Worm (Caenorhabditis elegans): ENCODE measurements around the gene D1054.10.

Gene D1054.10

DNA sequence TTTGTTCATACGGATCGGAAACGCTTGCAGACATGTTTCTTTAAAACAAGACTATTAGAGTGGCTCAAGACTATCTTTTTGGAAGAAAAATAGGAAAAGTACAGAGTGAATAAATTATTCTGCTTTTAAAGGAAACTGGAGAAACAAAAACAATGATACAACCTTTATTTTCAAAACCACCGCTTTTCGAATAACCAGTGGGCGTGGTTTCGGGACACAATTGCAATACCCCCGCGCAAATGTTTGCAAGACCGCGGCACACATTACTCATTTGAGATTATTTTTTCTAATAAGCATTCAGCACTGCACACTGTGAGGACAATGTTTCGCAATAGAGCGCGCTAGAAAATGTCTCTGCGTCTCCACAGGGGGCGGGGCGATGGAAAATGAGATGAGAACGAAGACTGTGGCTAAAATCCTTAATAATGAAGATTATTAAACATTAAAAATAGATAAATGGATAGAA lies 15.2 kb upstream of the D1054.10 start, which contains the start of gene plrg-1:
Gene plrg-1, minus strand, starts transcription at position 51 of the 466 bp plus-strand sequence.
- TF ChIP-seq nhr-102 (tag; optimal IDR thresholded peaks at IDR 0.05), result peak; percentile 85
- TF ChIP-seq zip-2 (tag; optimal IDR thresholded peaks at IDR 0.05), result peak; percentile 12
- TF ChIP-seq Y5F2A.4 (GFP tag; optimal IDR thresholded peaks at IDR 0.05), result no peak
- TF ChIP-seq dpl-1 (GFP tag; optimal IDR thresholded peaks at IDR 0.05), result peak; percentile 82
- peak; percentile 80 for TF ChIP-seq Y48G9A.11 (GFP tag; IDR thresholded peaks at IDR 0.05)
- TF ChIP-seq dmd-9 (GFP tag; IDR thresholded peaks at IDR 0.05), result peak; percentile 47; the same call in 1 of the 2 replicates
- TF ChIP-seq saeg-2 (GFP tag; IDR thresholded peaks at IDR 0.05), result peak; percentile 72; the same call in 1 of the 2 replicates
- peak; percentile 71; the same call in 1 of the 2 replicates for TF ChIP-seq nhr-42 (GFP tag; IDR thresholded peaks at IDR 0.05)
- no peak for TF ChIP-seq ceh-32 (tag; optimal IDR thresholded peaks at IDR 0.05; ENCODE audit: poor library complexity)
- no peak for TF ChIP-seq attf-4 (tag; optimal IDR thresholded peaks at IDR 0.05)
- peak in 1 of 2 experiments; percentile 80 for TF ChIP-seq hif-1 (tag; optimal IDR thresholded peaks at IDR 0.05)
- TF ChIP-seq nhr-41 (GFP tag; IDR thresholded peaks at IDR 0.05), result peak; percentile 29; the same call in 1 of the 2 replicates
- TF ChIP-seq nhr-48 (tag; optimal IDR thresholded peaks at IDR 0.05), result peak; percentile 78
- no peak for TF ChIP-seq ZK337.2 (GFP tag; IDR thresholded peaks at IDR 0.05)
- no peak for TF ChIP-seq D1046.2 (GFP tag; IDR thresholded peaks at IDR 0.05)
- TF ChIP-seq nhr-10 (tag; optimal IDR thresholded peaks at IDR 0.05), result no peak
- TF ChIP-seq ceh-28 (tag; optimal IDR thresholded peaks at IDR 0.05), result no peak
- peak; percentile 93 for TF ChIP-seq mxl-3 (GFP tag; optimal IDR thresholded peaks at IDR 0.05)
- no peak for TF ChIP-seq Y105C5A.15 (GFP tag; IDR thresholded peaks at IDR 0.05)
- TF ChIP-seq zfp-3 (GFP tag; conservative IDR thresholded peaks at IDR 0.05), result peak; percentile 81
- no peak for TF ChIP-seq nhr-237 (tag; optimal IDR thresholded peaks at IDR 0.05)
- TF ChIP-seq zag-1 (tag; optimal IDR thresholded peaks at IDR 0.05), result no peak
- TF ChIP-seq nhr-111 (GFP tag; optimal IDR thresholded peaks at IDR 0.05), result no peak
- TF ChIP-seq lin-13 (GFP tag; optimal IDR thresholded peaks at IDR 0.05), result peak; percentile 85
- no peak for TF ChIP-seq set-16 (GFP tag; IDR thresholded peaks at IDR 0.05)
- TF ChIP-seq daf-16 (GFP tag; optimal IDR thresholded peaks at IDR 0.05), result peak; percentile 70 to 73
- TF ChIP-seq daf-16 (tag; optimal IDR thresholded peaks at IDR 0.05), result peak; percentile 59
- no peak for TF ChIP-seq daf-8 (GFP tag; IDR thresholded peaks at IDR 0.05)
- 0 out of 2 replicates have a peak, but pooled peaks have one; percentile 50 for TF ChIP-seq mxl-2 (GFP tag; conservative IDR thresholded peaks at IDR 0.05)
- no peak for TF ChIP-seq ama-1 (optimal IDR thresholded peaks at IDR 0.05)
- no peak for TF ChIP-seq snpc-4 (tag; optimal IDR thresholded peaks at IDR 0.05)
- TF ChIP-seq nhr-76 (tag; optimal IDR thresholded peaks at IDR 0.05), result no peak
- no peak for TF ChIP-seq mdt-29 (GFP tag; IDR thresholded peaks at IDR 0.05)
- TF ChIP-seq nhr-6 (tag; optimal IDR thresholded peaks at IDR 0.05), result peak; percentile 87
- no peak for TF ChIP-seq lin-39 (tag; optimal IDR thresholded peaks at IDR 0.05)
- peak; percentile 63; the same call in 1 of the 2 replicates for TF ChIP-seq zip-11 (GFP tag; IDR thresholded peaks at IDR 0.05)
- TF ChIP-seq R02D3.7 (tag; optimal IDR thresholded peaks at IDR 0.05), result no peak
- peak; percentile 84 for TF ChIP-seq spr-1 (tag; optimal IDR thresholded peaks at IDR 0.05)
- peak; percentile 50 for TF ChIP-seq fkh-10 (GFP tag; optimal IDR thresholded peaks at IDR 0.05)
- peak; percentile 50 to 89 for TF ChIP-seq lsy-2 (tag; optimal IDR thresholded peaks at IDR 0.05)
- TF ChIP-seq mep-1 (tag; optimal IDR thresholded peaks at IDR 0.05), result peak; percentile 93
- peak; percentile 91 for TF ChIP-seq arid-1 (GFP tag; conservative IDR thresholded peaks at IDR 0.05)
- TF ChIP-seq rbr-2 (tag; optimal IDR thresholded peaks at IDR 0.05), result peak; percentile 85
- peak; percentile 62 for TF ChIP-seq F37D6.2 (tag; optimal IDR thresholded peaks at IDR 0.05)
- TF ChIP-seq egl-27 (tag; optimal IDR thresholded peaks at IDR 0.05), result no peak
- TF ChIP-seq ctbp-1 (GFP tag; IDR thresholded peaks at IDR 0.05), result peak; percentile 88
- peak; percentile 47 to 63 for TF ChIP-seq mdl-1 (tag; optimal IDR thresholded peaks at IDR 0.05)
- TF ChIP-seq dmd-8 (GFP tag; IDR thresholded peaks at IDR 0.05), result peak; percentile 78; the same call in 1 of the 2 replicates
- TF ChIP-seq nhr-25 (tag; optimal IDR thresholded peaks at IDR 0.05; ENCODE audit: borderline replicate concordance, insufficient read depth), result peak; percentile 42
- TF ChIP-seq F49E8.2 (tag; optimal IDR thresholded peaks at IDR 0.05; ENCODE audit: borderline replicate concordance), result peak; percentile 59
- TF ChIP-seq ZK546.5 (tag; optimal IDR thresholded peaks at IDR 0.05), result peak in 1 of 2 experiments; percentile 7

Measured in whole organism, L4 larva.